Worm (Caenorhabditis elegans) whole organism, L1 larva: ENCODE results near the gene unc-10.

ENCODE experiments used
- C04F5.9 ChIP-seq: sonication (generic microtip); optimal IDR thresholded peaks from 2 replicates; lab custom pipeline; 2016; ENCODE audit warnings: missing genetic modification characterization, missing compliant biosample characterization
- C16A3.4 ChIP-seq: fragments of 150-350 bp; optimal IDR thresholded peaks from 2 replicates; lab custom pipeline; 2014; ENCODE audit warnings: missing biosample characterization, missing genetic modification characterization
- Y116A8C.19 ChIP-seq: sonication (generic microtip); optimal IDR thresholded peaks from 2 replicates; lab custom pipeline; 2016; ENCODE audit warnings: missing compliant biosample characterization, missing genetic modification characterization, borderline replicate concordance
- alr-1 ChIP-seq: fragments of 200-800 bp; sonication (Bioruptor generic); optimal IDR thresholded peaks from 2 replicates; lab custom pipeline; 2018; ENCODE audit warnings: borderline replicate concordance, mild to moderate bottlenecking, missing genetic modification characterization, missing compliant biosample characterization
- aly-2 ChIP-seq: fragments of 150-350 bp; optimal IDR thresholded peaks from 2 replicates; lab custom pipeline; 2014; ENCODE audit warnings: missing biosample characterization, missing genetic modification characterization
- blmp-1 ChIP-seq: fragments of 150-350 bp; optimal IDR thresholded peaks from 2 replicates; lab custom pipeline; 2014; ENCODE audit warnings: missing biosample characterization, missing genetic modification characterization
- ceh-8 ChIP-seq: fragments of 200-800 bp; sonication (Bioruptor generic); optimal IDR thresholded peaks from 2 replicates; lab custom pipeline; 2018; ENCODE audit warnings: mild to moderate bottlenecking, missing genetic modification characterization, moderate library complexity, missing compliant biosample characterization
- ceh-90 ChIP-seq: sonication (generic microtip); optimal IDR thresholded peaks from 2 replicates; lab custom pipeline; 2016; ENCODE audit warnings: missing genetic modification characterization, missing compliant biosample characterization
- ces-1 ChIP-seq: fragments of 150-350 bp; optimal IDR thresholded peaks from 2 replicates; lab custom pipeline; 2014; ENCODE audit warnings: missing biosample characterization, missing genetic modification reagents, missing genetic modification characterization
- dpl-1 ChIP-seq, 3 experiments: fragments of 150-350 bp in 2 of 3; sonication (generic microtip) in 1 of 3; optimal IDR thresholded peaks; 2 replicates each; lab custom pipeline; 2014 to 2017; ENCODE audit warnings: missing biosample characterization in 3 of 3, missing genetic modification characterization in 3 of 3, missing genetic modification reagents in 3 of 3
- efl-1 ChIP-seq, 4 experiments: fragments of 150-350 bp; optimal IDR thresholded peaks in 3 of 4; peaks in 1 of 4; 1 replicate in 1 of 4; 2 replicates in 3 of 4; lab custom pipeline; 2014; ENCODE audit warnings: missing biosample characterization in 2 of 4, missing genetic modification characterization in 2 of 4, missing genetic modification reagents in 2 of 4
- egl-13 ChIP-seq: sonication (generic microtip); optimal IDR thresholded peaks from 2 replicates; lab custom pipeline; 2016; ENCODE audit warnings: missing genotype, missing genetic modification reagents, missing genetic modification characterization, missing compliant biosample characterization
- egl-27 ChIP-seq, 2 experiments: fragments of 150-350 bp in 1 of 2; sonication (generic microtip); optimal IDR thresholded peaks; 3 replicates each; lab custom pipeline; 2017 to 2018; ENCODE audit warnings: missing biosample characterization in 2 of 2, missing genetic modification characterization in 2 of 2, missing genetic modification reagents in 2 of 2
- elt-2 ChIP-seq: sonication (generic microtip); optimal IDR thresholded peaks from 2 replicates; lab custom pipeline; 2016; ENCODE audit warnings: missing genetic modification characterization, mild to moderate bottlenecking, inconsistent platforms, missing compliant biosample characterization, missing genetic modification reagents
- fkh-10 ChIP-seq: sonication (generic microtip); optimal IDR thresholded peaks from 2 replicates; lab custom pipeline; 2017; ENCODE audit warnings: missing biosample characterization, missing genetic modification reagents, missing genetic modification characterization
- fkh-4 ChIP-seq: sonication (generic microtip); optimal IDR thresholded peaks from 2 replicates; lab custom pipeline; 2016; ENCODE audit warnings: missing compliant biosample characterization, missing genetic modification characterization, borderline replicate concordance
- fkh-8 ChIP-seq: sonication (generic microtip); optimal IDR thresholded peaks from 2 replicates; lab custom pipeline; 2016; ENCODE audit warnings: mild to moderate bottlenecking, missing genetic modification characterization, missing compliant biosample characterization
- irx-1 ChIP-seq: sonication (generic microtip); optimal IDR thresholded peaks from 2 replicates; lab custom pipeline; 2016; ENCODE audit warnings: missing genetic modification characterization, missing compliant biosample characterization
- jun-1 ChIP-seq: fragments of 150-350 bp; optimal IDR thresholded peaks from 2 replicates; lab custom pipeline; 2014; ENCODE audit warnings: missing biosample characterization, missing genetic modification reagents, missing genetic modification characterization
- lin-13 ChIP-seq: fragments of 150-350 bp; optimal IDR thresholded peaks from 2 replicates; lab custom pipeline; 2014; ENCODE audit warnings: missing biosample characterization, missing genetic modification reagents, missing genetic modification characterization
- lin-14 ChIP-seq: fragments of 200-800 bp; sonication (Bioruptor generic); optimal IDR thresholded peaks from 2 replicates; lab custom pipeline; 2018; ENCODE audit warnings: mild to moderate bottlenecking, missing genetic modification characterization, moderate library complexity, missing compliant biosample characterization
- lin-35 ChIP-seq, 2 experiments: fragments of 150-350 bp; optimal IDR thresholded peaks; 2 replicates each; lab custom pipeline; 2014; ENCODE audit warnings: missing biosample characterization in 2 of 2, missing genetic modification characterization in 2 of 2, missing genetic modification reagents in 2 of 2
- lin-39 ChIP-seq: fragments of 150-350 bp; optimal IDR thresholded peaks from 2 replicates; lab custom pipeline; 2014; ENCODE audit warnings: missing biosample characterization, missing genetic modification reagents, missing genetic modification characterization
- lir-3 ChIP-seq: sonication (generic microtip); optimal IDR thresholded peaks from 2 replicates; lab custom pipeline; 2016; ENCODE audit warnings: mild to moderate bottlenecking, missing genetic modification characterization, moderate library complexity, missing compliant biosample characterization; ENCODE audit not compliant: poor library complexity
- lsy-2 ChIP-seq, 2 experiments: fragments of 150-350 bp; optimal IDR thresholded peaks; 2 replicates each; lab custom pipeline; 2014; ENCODE audit warnings: missing biosample characterization in 2 of 2, missing genetic modification characterization in 2 of 2
- mdl-1 ChIP-seq, 2 experiments: fragments of 150-350 bp; optimal IDR thresholded peaks; 2 replicates each; lab custom pipeline; 2014 to 2017; ENCODE audit warnings: missing biosample characterization in 2 of 2, missing genetic modification characterization in 2 of 2, inconsistent platforms in 1 of 2
- mep-1 ChIP-seq: fragments of 150-350 bp; optimal IDR thresholded peaks from 2 replicates; lab custom pipeline; 2014; ENCODE audit warnings: missing biosample characterization, missing genetic modification characterization
- nhr-19 ChIP-seq: fragments of 200-800 bp; sonication (Bioruptor generic); conservative IDR thresholded peaks from 2 replicates; pipeline ENCODE4 v1.3.6; 2022; ENCODE audit warnings: missing genetic modification characterization, missing compliant biosample characterization
- nhr-237 ChIP-seq: fragments of 150-350 bp; optimal IDR thresholded peaks from 2 replicates; lab custom pipeline; 2014; ENCODE audit warnings: missing biosample characterization, missing genetic modification characterization
- nhr-77 ChIP-seq: fragments of 150-350 bp; optimal IDR thresholded peaks from 2 replicates; lab custom pipeline; 2014; ENCODE audit warnings: missing biosample characterization, missing genetic modification characterization
- nhr-84 ChIP-seq: sonication (generic microtip); optimal IDR thresholded peaks from 2 replicates; lab custom pipeline; 2017; ENCODE audit warnings: missing biosample characterization, missing genetic modification characterization
- nhr-90 ChIP-seq: sonication (generic microtip); optimal IDR thresholded peaks from 2 replicates; lab custom pipeline; 2016; ENCODE audit warnings: mild to moderate bottlenecking, missing genetic modification characterization, missing compliant biosample characterization; ENCODE audit not compliant: poor library complexity
- snpc-4 ChIP-seq: fragments of 150-350 bp; optimal IDR thresholded peaks from 2 replicates; lab custom pipeline; 2014; ENCODE audit warnings: missing biosample characterization, missing genetic modification characterization
- sptf-1 ChIP-seq: fragments of 150-350 bp; optimal IDR thresholded peaks from 2 replicates; lab custom pipeline; 2014; ENCODE audit warnings: missing biosample characterization, missing genetic modification characterization
- swsn-7 ChIP-seq: sonication (generic microtip); optimal IDR thresholded peaks from 2 replicates; lab custom pipeline; 2016; ENCODE audit warnings: missing genetic modification characterization, missing compliant biosample characterization
- tlp-1 ChIP-seq: fragments of 150-350 bp; optimal IDR thresholded peaks from 2 replicates; lab custom pipeline; 2014; ENCODE audit warnings: missing biosample characterization, missing genetic modification characterization
- unc-130 ChIP-seq: fragments of 150-350 bp; optimal IDR thresholded peaks from 2 replicates; lab custom pipeline; 2017; ENCODE audit warnings: missing biosample characterization, missing genetic modification characterization, inconsistent platforms
- unc-98 ChIP-seq: fragments of 200-800 bp; sonication (Bioruptor generic); IDR thresholded peaks from 2 replicates; pipeline ENCODE4 v1.3.6; 2022; ENCODE audit warnings: missing genetic modification characterization, missing compliant biosample characterization
- xbp-1 ChIP-seq: sonication (generic microtip); optimal IDR thresholded peaks from 2 replicates; lab custom pipeline; 2016; ENCODE audit warnings: missing genetic modification characterization, missing compliant biosample characterization
- ztf-11 ChIP-seq, 2 experiments: sonication (generic microtip); optimal IDR thresholded peaks; 2 replicates each; lab custom pipeline; 2016 to 2017; ENCODE audit warnings: missing genetic modification characterization in 2 of 2, missing biosample characterization in 1 of 2, missing compliant biosample characterization in 1 of 2

The unc-10 gene

DNA sequence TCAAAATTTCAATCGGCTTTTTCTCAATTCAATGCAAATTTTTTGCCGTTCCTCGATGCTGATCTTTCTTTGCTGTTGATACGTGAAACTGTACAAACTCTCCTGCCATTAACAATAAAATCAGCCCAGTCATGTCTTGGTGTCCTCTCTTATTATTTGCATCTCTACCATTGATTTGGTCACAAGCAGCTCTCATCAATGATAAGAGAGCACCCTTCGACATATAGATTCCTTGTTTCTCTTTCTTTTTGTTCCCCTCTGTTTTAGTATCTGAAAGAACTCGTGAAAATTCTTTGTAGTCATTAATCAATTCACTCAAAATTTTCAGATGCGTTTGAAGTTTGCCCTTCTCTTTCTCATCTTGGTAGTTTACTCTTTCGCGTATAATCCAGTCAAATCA, 11.7 kb upstream of the unc-10 start, which contains the start of gene lron-7:
Gene lron-7, plus strand, starts transcription at position 323 of the 400 bp plus-strand sequence.
- TF ChIP-seq ceh-8 (GFP tag; lab: Kevin White, UChicago) = no peak
- TF ChIP-seq lin-39 (tag; lab: Kevin White, UChicago) = no peak
- no peak for TF ChIP-seq swsn-7
- TF ChIP-seq efl-1 (optimal IDR thresholded peaks at IDR 0.05; lab: Kevin White, UChicago) = no peak
- peak in 1 of 2 experiments; percentile 62 for TF ChIP-seq efl-1 (GFP tag; optimal IDR thresholded peaks at IDR 0.05 in 1 of 2; lab: Kevin White, UChicago)
- no peak for TF ChIP-seq snpc-4 (tag; lab: Kevin White, UChicago)
- no peak for TF ChIP-seq ztf-11 (tag; optimal IDR thresholded peaks at IDR 0.05; lab: Kevin White, UChicago)
- no peak for TF ChIP-seq C04F5.9 (tag; lab: Kevin White, UChicago)
- no peak for TF ChIP-seq lir-3
- TF ChIP-seq C16A3.4 (tag; lab: Kevin White, UChicago) = no peak
- TF ChIP-seq lin-35 (GFP tag; optimal IDR thresholded peaks at IDR 0.05; lab: Kevin White, UChicago) = peak in 1 of 2 experiments; percentile 21
- no peak for TF ChIP-seq egl-27 (tag; optimal IDR thresholded peaks at IDR 0.05; lab: Kevin White, UChicago)
- TF ChIP-seq elt-2 (tag; lab: Kevin White, UChicago) = peak; percentile 31
- no peak for TF ChIP-seq jun-1 (tag; lab: Kevin White, UChicago)
- TF ChIP-seq nhr-84 (tag; lab: Kevin White, UChicago) = no peak
- no peak for TF ChIP-seq nhr-237 (tag; lab: Kevin White, UChicago)
- TF ChIP-seq mdl-1 (tag; optimal IDR thresholded peaks at IDR 0.05; lab: Kevin White, UChicago) = no peak
- no peak for TF ChIP-seq blmp-1 (tag; lab: Kevin White, UChicago)
- no peak for TF ChIP-seq Y116A8C.19 (tag; lab: Kevin White, UChicago)
- TF ChIP-seq unc-98 = no peak
- no peak for TF ChIP-seq aly-2 (tag; lab: Kevin White, UChicago)
- no peak for TF ChIP-seq nhr-90 (tag; lab: Kevin White, UChicago)

DNA sequence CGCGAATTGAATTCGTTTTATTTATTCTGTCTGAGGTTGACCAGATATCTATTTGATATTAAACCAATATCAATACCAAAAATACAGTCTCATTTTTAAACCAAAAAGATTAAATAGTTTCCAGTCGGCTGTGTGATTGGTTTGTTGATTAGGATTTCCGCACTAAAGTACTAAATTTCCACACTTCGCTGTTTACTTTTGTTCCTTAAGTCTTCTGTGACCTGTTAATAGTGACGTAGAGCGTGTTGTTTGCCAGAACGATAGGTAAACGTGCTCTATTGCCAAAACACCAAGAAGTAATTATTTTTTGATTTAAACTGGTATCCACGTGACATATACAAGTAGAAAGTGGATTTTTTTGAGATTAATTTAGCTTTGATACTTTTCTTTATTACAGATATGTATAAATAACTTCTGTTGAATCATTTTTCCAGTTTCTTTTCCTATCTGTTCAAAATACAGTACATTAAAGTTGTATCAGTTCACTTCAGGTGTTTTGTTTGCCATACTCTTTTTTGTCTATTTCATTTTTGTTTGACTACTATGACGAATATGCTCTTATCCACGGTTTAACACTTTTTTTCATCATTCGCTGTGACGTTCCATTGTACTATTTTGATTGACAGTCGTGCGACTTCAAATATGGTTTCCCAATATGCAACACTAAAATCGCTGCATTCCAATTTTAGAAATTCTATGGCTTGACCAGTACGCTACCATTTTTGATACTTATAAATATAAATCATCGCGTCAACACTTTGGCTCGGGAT, 10.9 kb upstream of the unc-10 start:
- TF ChIP-seq nhr-77 (peak; percentile 18), lin-14 (GFP tag; lab: Kevin White, UChicago) (peak; percentile 31), sptf-1 (tag; lab: Kevin White, UChicago) (no peak), irx-1 (tag; lab: Kevin White, UChicago) (peak; percentile 21), efl-1 (optimal IDR thresholded peaks at IDR 0.05; lab: Kevin White, UChicago) (no peak), efl-1 (GFP tag; optimal IDR thresholded peaks at IDR 0.05 in 1 of 2; lab: Kevin White, UChicago) (peak in 1 of 2 experiments; percentile 27), xbp-1 (tag; lab: Kevin White, UChicago) (no peak), lsy-2 (tag; optimal IDR thresholded peaks at IDR 0.05; lab: Kevin White, UChicago) (peak in 1 of 2 experiments; percentile 3)

DNA sequence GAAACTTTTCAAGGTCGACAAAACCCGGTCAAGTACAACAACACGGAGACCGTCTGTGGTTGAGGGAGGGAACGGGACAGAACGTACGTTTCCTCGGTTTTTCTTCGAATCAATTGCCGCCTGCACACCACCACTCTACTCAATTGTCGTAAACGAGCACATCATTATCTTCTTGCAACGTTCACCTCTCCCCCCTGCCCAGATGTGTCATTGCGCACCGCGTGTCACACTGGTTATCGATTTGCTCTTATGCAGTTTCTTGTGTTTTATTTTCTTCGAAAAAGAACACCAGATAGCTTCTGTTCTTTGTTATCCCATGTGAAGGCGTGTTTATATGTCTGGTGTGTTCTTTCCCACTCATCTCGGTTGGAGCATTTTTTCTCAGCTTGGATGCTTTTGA, 9.4 kb upstream of the unc-10 start:
- TF ChIP-seq jun-1 (tag; lab: Kevin White, UChicago) (no peak), fkh-4 (tag; lab: Kevin White, UChicago) (no peak), fkh-8 (tag; lab: Kevin White, UChicago) (no peak), elt-2 (tag; lab: Kevin White, UChicago) (no peak), dpl-1 (GFP tag; optimal IDR thresholded peaks at IDR 0.05; lab: Kevin White, UChicago) (no peak), lir-3 (no peak), lin-13 (GFP tag; lab: Kevin White, UChicago) (no peak), alr-1 (tag; lab: Kevin White, UChicago) (no peak), mep-1 (tag; lab: Kevin White, UChicago) (no peak), nhr-237 (tag; lab: Kevin White, UChicago) (no peak), nhr-19 (no peak), unc-130 (tag; lab: Kevin White, UChicago) (no peak), ces-1 (GFP tag; lab: Kevin White, UChicago) (no peak), egl-13 (tag; lab: Kevin White, UChicago) (no peak), ceh-90 (no peak), fkh-10 (GFP tag; lab: Kevin White, UChicago) (no peak), tlp-1 (tag; lab: Kevin White, UChicago) (no peak)
